Fruit fly (Drosophila melanogaster): Measurements from ENCODE around the gene CG12219.

Gene CG12219

dm6 chrX:6301052-6301451 lies at the start of gene CG12219:
Gene CG12219 (minus strand): TSS chrX:6301285.
- no peak for TF ChIP-seq noc (tag; optimal IDR thresholded peaks at IDR 0.05)

dm6 chrX:6350213-6350679 lies 49.2 kb upstream of the CG12219 start, which contains the start of the genes ND-B16.6 and kdn:
Gene ND-B16.6 (minus strand): TSS chrX:6350401.
Gene kdn (plus strand): TSS chrX:6350629.
- TF ChIP-seq noc (tag; optimal IDR thresholded peaks at IDR 0.05), result no peak

DNA sequence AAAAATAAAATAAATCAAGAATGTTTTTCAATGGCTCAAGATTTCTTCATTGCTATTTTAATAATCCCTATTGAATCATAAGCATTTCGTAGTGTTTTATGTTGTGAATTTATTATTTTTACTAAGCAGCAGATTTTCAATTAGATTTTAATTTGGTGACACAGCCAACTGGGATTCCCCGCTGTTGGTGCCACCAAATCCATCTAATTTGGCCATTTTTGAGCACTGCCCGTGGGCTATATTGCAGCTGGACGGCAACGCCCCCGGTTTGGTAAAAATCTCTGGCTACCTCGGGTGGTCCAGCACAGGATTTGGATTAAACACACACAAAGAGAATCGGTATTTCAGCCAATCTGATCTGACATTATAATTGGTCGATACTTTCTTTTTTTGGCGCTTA lies 48.1 kb upstream of the CG12219 start:
- TF ChIP-seq noc (tag; optimal IDR thresholded peaks at IDR 0.05), result no peak

dm6 chrX:6346926-6347367 lies 45.9 kb upstream of the CG12219 start, which contains the start of gene CG3847:
Gene CG3847 (plus strand): TSS chrX:6347103.
- TF ChIP-seq noc (tag; optimal IDR thresholded peaks at IDR 0.05), result peak; percentile 28

dm6 chrX:6346153-6346552 lies 45.1 kb upstream of the CG12219 start:
- no peak for TF ChIP-seq noc (tag; optimal IDR thresholded peaks at IDR 0.05)

dm6 chrX:6344538-6345074 lies 43.5 kb upstream of the CG12219 start:
- TF ChIP-seq noc (tag; optimal IDR thresholded peaks at IDR 0.05), result no peak

- no peak for TF ChIP-seq noc (tag; optimal IDR thresholded peaks at IDR 0.05)
Measured at dm6 chrX:6343786-6344537, 42.9 kb upstream of the CG12219 start.

DNA sequence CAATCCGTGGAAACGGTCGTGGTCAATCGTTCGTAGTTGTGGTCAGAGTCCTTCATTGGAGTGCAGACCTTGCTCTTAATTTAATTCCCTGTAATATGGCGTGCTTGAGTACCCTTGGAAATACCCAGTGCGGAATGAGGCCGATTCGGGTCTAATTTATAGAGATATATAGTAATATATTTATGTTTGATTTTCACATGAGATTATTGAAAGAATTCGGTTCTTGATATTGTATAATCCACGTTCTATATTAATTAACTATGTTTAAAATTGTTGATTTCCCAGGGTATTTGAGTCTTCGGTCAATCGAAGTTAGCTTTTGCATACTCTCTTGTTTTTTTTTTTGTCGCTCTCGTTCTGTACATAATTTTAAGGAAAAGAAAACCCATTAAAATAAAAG lies 42.2 kb upstream of the CG12219 start:
- TF ChIP-seq noc (tag; optimal IDR thresholded peaks at IDR 0.05), result no peak

- TF ChIP-seq noc (tag; optimal IDR thresholded peaks at IDR 0.05), result no peak
Measured at dm6 chrX:6341678-6342077, 40.6 kb upstream of the CG12219 start.

dm6 chrX:6340593-6341068 lies 39.5 kb upstream of the CG12219 start:
- peak; percentile 87 for TF ChIP-seq noc (tag; optimal IDR thresholded peaks at IDR 0.05)

DNA sequence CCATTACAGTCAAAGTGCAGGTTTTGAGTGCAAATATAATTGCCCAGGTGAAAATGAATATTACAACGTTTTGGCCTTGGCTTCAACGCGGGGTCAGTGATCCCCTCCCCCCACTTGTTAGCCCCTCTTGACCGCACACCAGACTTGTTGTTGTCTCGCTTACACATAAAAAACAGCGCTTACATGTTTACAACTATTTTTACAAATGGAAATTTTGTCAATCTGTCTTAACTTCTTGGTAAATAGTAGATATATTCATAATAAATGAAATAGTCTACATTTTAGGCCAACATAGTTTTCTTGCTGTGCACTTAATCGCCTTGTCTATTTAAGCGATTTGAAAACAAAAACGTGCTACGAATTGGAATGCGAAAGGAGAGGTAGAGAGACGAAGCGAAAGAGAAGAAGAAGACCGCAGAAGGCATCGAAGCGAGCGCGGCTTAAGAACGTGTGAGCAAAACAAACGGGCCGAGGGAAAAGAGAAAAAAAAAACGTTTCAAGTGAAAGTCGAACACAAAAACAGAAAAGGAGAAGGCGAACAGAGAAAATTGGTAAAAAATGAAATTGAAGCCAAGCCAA lies 39.0 kb upstream of the CG12219 start:
- peak; percentile 12 for TF ChIP-seq noc (tag; optimal IDR thresholded peaks at IDR 0.05)

dm6 chrX:6338738-6339614 lies 37.9 kb upstream of the CG12219 start:
- TF ChIP-seq noc (tag; optimal IDR thresholded peaks at IDR 0.05), result no peak

DNA sequence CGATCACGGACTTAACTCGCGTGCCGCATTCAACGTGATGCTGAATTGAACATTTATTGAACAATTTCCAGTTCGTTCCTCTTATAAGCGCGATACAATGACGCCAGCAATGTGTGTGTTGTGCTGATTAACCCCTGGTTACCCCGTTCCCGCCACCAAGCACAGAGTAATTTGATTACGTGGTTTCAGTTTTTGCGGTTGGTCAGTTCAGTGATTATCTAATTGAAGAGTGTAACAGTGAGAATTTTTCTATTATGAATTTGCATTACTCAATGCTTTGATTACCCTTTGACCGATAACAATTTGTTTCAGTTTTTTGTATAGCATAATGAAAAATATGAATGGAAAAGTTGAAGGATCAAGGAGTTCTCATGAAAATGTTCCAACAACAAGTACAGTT lies 36.6 kb upstream of the CG12219 start, which contains the start of gene CG3842:
CG3842 (plus strand) TSS at position 61 of the 400 bp plus-strand sequence.
- no peak for TF ChIP-seq noc (tag; optimal IDR thresholded peaks at IDR 0.05)

DNA sequence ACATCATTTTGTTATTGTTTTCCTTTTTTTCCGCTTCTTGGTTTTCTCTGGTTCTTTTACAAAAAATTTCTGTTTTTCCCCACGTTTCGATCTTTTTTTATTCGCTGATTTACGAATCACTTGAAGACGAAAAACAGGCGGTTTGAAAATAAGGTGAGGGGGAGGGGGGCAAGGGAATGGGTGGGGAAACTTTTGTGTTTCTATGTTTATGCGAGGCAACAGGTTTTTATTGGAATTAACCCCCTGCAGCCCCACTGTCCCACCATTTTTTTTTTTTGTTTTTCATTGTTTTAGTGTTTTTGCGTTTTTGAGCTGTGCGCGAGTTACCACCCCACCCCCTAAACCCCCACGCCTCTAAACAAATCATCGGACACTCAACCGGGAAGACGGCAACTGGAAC lies 33.9 kb upstream of the CG12219 start:
- no peak for TF ChIP-seq noc (tag; optimal IDR thresholded peaks at IDR 0.05)

- no peak for TF ChIP-seq noc (tag; optimal IDR thresholded peaks at IDR 0.05)
Measured at dm6 chrX:6332988-6333719, 32.1 kb upstream of the CG12219 start.
